Worm (Caenorhabditis elegans): ENCODE data around the gene srh-47.

ce11 chrV:11250735-11251134 lies 49.7 kb downstream of the srh-47 start, which contains the start of gene T19B10.12:
- TF ChIP-seq him-1 (tag; optimal IDR thresholded peaks at IDR 0.05) = no peak
- no peak for TF ChIP-seq dao-5 (tag; optimal IDR thresholded peaks at IDR 0.05)
- no peak for TF ChIP-seq W03F9.2 (tag; optimal IDR thresholded peaks at IDR 0.05)
